Worm (Caenorhabditis elegans): ENCODE results near the gene cup-15.

DNA sequence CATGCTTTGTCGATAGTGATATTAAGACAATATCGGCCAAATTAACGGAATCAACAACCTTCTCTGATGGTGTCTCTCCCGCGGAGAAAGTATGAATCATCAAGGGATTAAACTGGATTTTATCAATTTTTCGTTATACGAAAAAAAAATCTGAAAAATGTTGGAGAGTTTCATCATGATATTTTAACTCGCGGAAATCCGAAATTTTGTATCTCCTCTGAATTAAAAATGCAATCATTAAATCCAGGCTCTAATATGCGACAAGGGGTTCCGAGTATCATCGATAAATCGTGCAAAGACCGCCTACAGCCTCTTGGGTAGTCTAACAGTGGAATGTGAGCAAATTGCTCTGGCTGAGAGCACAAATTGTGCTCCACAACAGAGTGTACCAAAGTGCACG lies 24.4 kb downstream of the cup-15 start, which contains the start of gene C06C3.10:
- no peak for TF ChIP-seq dao-5 (tag; optimal IDR thresholded peaks at IDR 0.05)
- TF ChIP-seq W03F9.2 (tag; optimal IDR thresholded peaks at IDR 0.05), result no peak
- no peak for TF ChIP-seq him-1 (tag; optimal IDR thresholded peaks at IDR 0.05)

All from whole organism, L4/young adult.